Worm (Caenorhabditis elegans) whole organism, L4/young adult: Measurements from ENCODE around the gene C06E4.5.
A peak's percentile ranks its signal among the peaks of the same experiment; 100 is the strongest.
"Not testable (repeated sequence)": the region's sequence is repeated elsewhere in the genome, so short reads cannot be mapped to it uniquely, and the experiment has no call there.

ENCODE experiments used
- W03F9.2 ChIP-seq: fragments of 150-350 bp; optimal IDR thresholded peaks from 2 replicates; lab custom pipeline; 2014; ENCODE audit warnings: missing biosample characterization, missing genetic modification characterization
- dao-5 ChIP-seq: sonication (generic microtip); optimal IDR thresholded peaks from 2 replicates; lab custom pipeline; 2016; ENCODE audit warnings: missing genotype, missing genetic modification characterization, moderate library complexity, missing compliant biosample characterization
- him-1 ChIP-seq: sonication (generic microtip); optimal IDR thresholded peaks from 2 replicates; lab custom pipeline; 2016; ENCODE audit warnings: missing genotype, missing genetic modification reagents, missing genetic modification characterization, missing compliant biosample characterization

The C06E4.5 gene

ce11 chrIV:7254690-7255089, at the start of gene C06E4.5:
Gene C06E4.5 (plus strand): TSS chrIV:7254990.
- not testable (repeated sequence) for TF ChIP-seq W03F9.2 (tag; lab: Kevin White, UChicago); him-1 (tag; lab: Kevin White, UChicago); dao-5

ce11 chrIV:7205969-7206368, 48.8 kb upstream of the C06E4.5 start, which contains the start of gene kcc-1:
Gene kcc-1 (plus strand): TSS chrIV:7206269.
- TF ChIP-seq him-1 (tag; lab: Kevin White, UChicago) (no peak), W03F9.2 (tag; lab: Kevin White, UChicago) (no peak), dao-5 (no peak)

- no peak for TF ChIP-seq dao-5
Measured at ce11 chrIV:7208961-7209360, 45.8 kb upstream of the C06E4.5 start.

ce11 chrIV:7211313-7211712, 43.5 kb upstream of the C06E4.5 start:
- TF ChIP-seq W03F9.2 (tag; lab: Kevin White, UChicago) (no peak), dao-5 (no peak), him-1 (tag; lab: Kevin White, UChicago) (no peak)

ce11 chrIV:7212769-7213168, 42.0 kb upstream of the C06E4.5 start:
- TF ChIP-seq dao-5 (no peak), W03F9.2 (tag; lab: Kevin White, UChicago) (no peak), him-1 (tag; lab: Kevin White, UChicago) (no peak)

- no peak for TF ChIP-seq W03F9.2 (tag; lab: Kevin White, UChicago)
- no peak for TF ChIP-seq him-1 (tag; lab: Kevin White, UChicago)
- no peak for TF ChIP-seq dao-5
Measured at ce11 chrIV:7216210-7216609, 38.6 kb upstream of the C06E4.5 start.

ce11 chrIV:7219398-7220087, 35.2 kb upstream of the C06E4.5 start, which contains the start of the genes glb-23 and R13A1.1:
Gene glb-23 (minus strand): TSS chrIV:7219498.
Gene R13A1.1 (plus strand): TSS chrIV:7220037.
- no peak for TF ChIP-seq dao-5
- TF ChIP-seq W03F9.2 (tag; lab: Kevin White, UChicago) = no peak
- TF ChIP-seq him-1 (tag; lab: Kevin White, UChicago) = no peak

ce11 chrIV:7222088-7222487, 32.7 kb upstream of the C06E4.5 start:
- TF ChIP-seq him-1 (tag; lab: Kevin White, UChicago) (no peak), dao-5 (no peak), W03F9.2 (tag; lab: Kevin White, UChicago) (no peak)

- TF ChIP-seq him-1 (tag; lab: Kevin White, UChicago) (no peak), dao-5 (no peak), W03F9.2 (tag; lab: Kevin White, UChicago) (no peak)
Measured at ce11 chrIV:7227072-7227471, 27.7 kb upstream of the C06E4.5 start, which contains the start of gene R13A1.10. Gene R13A1.10 (minus strand): TSS chrIV:7227172.

- TF ChIP-seq dao-5 (no peak), W03F9.2 (tag; lab: Kevin White, UChicago) (no peak), him-1 (tag; lab: Kevin White, UChicago) (no peak)
Measured at ce11 chrIV:7228208-7228607, 26.6 kb upstream of the C06E4.5 start, which contains the start of gene D2024.5. Gene D2024.5 (minus strand): TSS chrIV:7228308.

ce11 chrIV:7230198-7230597, 24.6 kb upstream of the C06E4.5 start, which contains the start of gene cap-1:
Gene cap-1 (minus strand): TSS chrIV:7230223.
- TF ChIP-seq him-1 (tag; lab: Kevin White, UChicago) (no peak), W03F9.2 (tag; lab: Kevin White, UChicago) (peak; percentile 91)

- TF ChIP-seq him-1 (tag; lab: Kevin White, UChicago) (no peak), W03F9.2 (tag; lab: Kevin White, UChicago) (no peak), dao-5 (no peak)
Measured at ce11 chrIV:7230935-7231334, 23.9 kb upstream of the C06E4.5 start, which contains the start of gene D2024.4. Gene D2024.4 (plus strand): TSS chrIV:7231235.

ce11 chrIV:7233566-7234014, 21.2 kb upstream of the C06E4.5 start:
- TF ChIP-seq W03F9.2 (tag; lab: Kevin White, UChicago) (no peak), dao-5 (no peak), him-1 (tag; lab: Kevin White, UChicago) (no peak)

ce11 chrIV:7234623-7235022, 20.2 kb upstream of the C06E4.5 start:
- TF ChIP-seq dao-5 = no peak
- TF ChIP-seq him-1 (tag; lab: Kevin White, UChicago) = no peak
